Worm (Caenorhabditis elegans) whole organism, L3 larva: ENCODE measurements around the gene F20D6.12.

Experiments used
- ceh-9 ChIP-seq: sonication (generic microtip); optimal IDR thresholded peaks from 2 replicates; lab custom pipeline; 2018; ENCODE audit warnings: missing biosample characterization, missing genetic modification characterization
- jun-1 ChIP-seq: fragments of 150-350 bp; optimal IDR thresholded peaks from 2 replicates; lab custom pipeline; 2014; ENCODE audit warnings: missing biosample characterization, missing genetic modification reagents, missing genetic modification characterization
- mdl-1 ChIP-seq: fragments of 150-350 bp; optimal IDR thresholded peaks from 2 replicates; lab custom pipeline; 2014; ENCODE audit warnings: missing biosample characterization, missing genetic modification characterization
- pqm-1 ChIP-seq: fragments of 150-350 bp; optimal IDR thresholded peaks from 2 replicates; lab custom pipeline; 2017; ENCODE audit warnings: missing biosample characterization, missing genetic modification characterization, inconsistent platforms

ce11 chrV:8163199-8163598, 26.7 kb downstream of the F20D6.12 start:
- TF ChIP-seq pqm-1 (no peak), mdl-1 (no peak), jun-1 (tag; lab: Kevin White, UChicago) (no peak), ceh-9 (no peak)
